Fruit fly (Drosophila melanogaster) whole organism, embryonic: ENCODE results near the gene Obp99b.

Source experiments
- CG12155 ChIP-seq: fragments of 200-800 bp; sonication (Bioruptor generic); optimal IDR thresholded peaks from 3 replicates; lab custom pipeline; 2016; ENCODE audit warnings: missing biosample characterization, missing genetic modification characterization
- CG16779 ChIP-seq: fragments of 200-800 bp; sonication (Bioruptor generic); IDR thresholded peaks from 2 replicates; pipeline ENCODE4 v1.3.6; 2022; ENCODE audit warnings: missing biosample characterization, missing genetic modification characterization
- CG18599 ChIP-seq: fragments of 200-800 bp; sonication (Bioruptor generic); optimal IDR thresholded peaks from 3 replicates; lab custom pipeline; 2017; ENCODE audit warnings: missing biosample characterization, missing genetic modification characterization, mild to moderate bottlenecking, moderate library complexity, missing genetic modification reagents
- CG2120 ChIP-seq: fragments of 200-800 bp; sonication (Bioruptor generic); optimal IDR thresholded peaks from 3 replicates; lab custom pipeline; 2016; ENCODE audit warnings: missing biosample characterization, missing genetic modification characterization
- CG31441 ChIP-seq: fragments of 200-800 bp; sonication (Bioruptor generic); IDR thresholded peaks from 2 replicates; pipeline ENCODE4 v1.3.6; 2022; ENCODE audit warnings: missing biosample characterization, missing genetic modification characterization
- CG4282 ChIP-seq: fragments of 200-800 bp; sonication (Bioruptor generic); optimal IDR thresholded peaks from 2 replicates; lab custom pipeline; 2016; ENCODE audit warnings: missing biosample characterization, missing genetic modification characterization
- CG7271 ChIP-seq: fragments of 200-800 bp; sonication (Bioruptor generic); optimal IDR thresholded peaks from 2 replicates; lab custom pipeline; 2018; ENCODE audit warnings: missing biosample characterization, mild to moderate bottlenecking, missing genetic modification characterization, moderate library complexity
- Dbx ChIP-seq: fragments of 200-800 bp; sonication (Bioruptor generic); IDR thresholded peaks from 3 replicates; pipeline ENCODE4 v1.3.6; 2022; ENCODE audit warnings: missing biosample characterization, missing genetic modification characterization
- Elba2 ChIP-seq: fragments of 200-800 bp; sonication (Bioruptor generic); optimal IDR thresholded peaks from 3 replicates; lab custom pipeline; 2016; ENCODE audit warnings: missing biosample characterization, missing genetic modification characterization
- Mes4 ChIP-seq: fragments of 200-800 bp; sonication (Bioruptor generic); optimal IDR thresholded peaks from 2 replicates; lab custom pipeline; 2016; ENCODE audit warnings: missing biosample characterization, missing genetic modification characterization
- NFAT ChIP-seq: fragments of 200-800 bp; sonication (Bioruptor generic); IDR thresholded peaks from 2 replicates; pipeline ENCODE4 v1.3.6; 2022; ENCODE audit warnings: missing biosample characterization, missing genetic modification characterization
- bbx ChIP-seq: fragments of 200-800 bp; sonication (Bioruptor generic); IDR thresholded peaks from 2 replicates; pipeline ENCODE4 v1.3.6; 2022; ENCODE audit warnings: missing biosample characterization, missing genetic modification characterization; ENCODE audit not compliant: partially characterized antibody

dm6 chr3R:29760042-29760441 lies 43.3 kb upstream of the Obp99b start:
- no peak for TF ChIP-seq Mes4
- no peak for TF ChIP-seq CG16779
- 0 out of 2 replicates have a peak, but pooled peaks have one; percentile 25 for TF ChIP-seq NFAT
- TF ChIP-seq CG18599 (GFP tag; lab: Kevin White, UChicago), result no peak
- no peak for TF ChIP-seq CG2120 (GFP tag; lab: Kevin White, UChicago)
- no peak for TF ChIP-seq CG7271 (tag; lab: Kevin White, UChicago)
- TF ChIP-seq CG31441 (GFP tag; lab: Robert Waterston, UW), result no peak
- TF ChIP-seq CG4282 (GFP tag; lab: Kevin White, UChicago), result no peak
- no peak for TF ChIP-seq CG12155 (GFP tag; lab: Kevin White, UChicago)
- no peak for TF ChIP-seq Dbx (GFP tag; lab: Robert Waterston, UW)
- TF ChIP-seq bbx, result no peak
- TF ChIP-seq Elba2 (GFP tag; lab: Kevin White, UChicago), result no peak
